Worm (Caenorhabditis elegans) whole organism, L4 larva: ENCODE measurements around the gene madf-5.
A peak's percentile ranks its signal among the peaks of the same experiment; 100 is the strongest.

ENCODE experiments used
- D1046.2 ChIP-seq: fragments of 200-800 bp; sonication (Bioruptor generic); IDR thresholded peaks from 2 replicates; pipeline ENCODE4 v1.3.6; 2022; ENCODE audit warnings: missing genetic modification characterization, missing compliant biosample characterization
- F26F4.8 ChIP-seq: fragments of 200-800 bp; sonication (Bioruptor generic); conservative IDR thresholded peaks from 2 replicates; pipeline ENCODE4 v1.3.6; 2022; ENCODE audit warnings: missing genetic modification characterization, missing compliant biosample characterization
- F37D6.2 ChIP-seq: sonication (generic microtip); optimal IDR thresholded peaks from 2 replicates; lab custom pipeline; 2016; ENCODE audit warnings: mild to moderate bottlenecking, missing genetic modification characterization, missing compliant biosample characterization
- T20F7.1 ChIP-seq: fragments of 200-800 bp; sonication (Bioruptor generic); optimal IDR thresholded peaks from 2 replicates; lab custom pipeline; 2018; ENCODE audit warnings: mild to moderate bottlenecking, missing genetic modification characterization, missing compliant biosample characterization
- Y105C5A.15 ChIP-seq: fragments of 200-800 bp; sonication (Bioruptor generic); IDR thresholded peaks from 2 replicates; pipeline ENCODE4 v1.3.6; 2022; ENCODE audit warnings: missing genetic modification characterization, missing compliant biosample characterization
- Y5F2A.4 ChIP-seq: fragments of 200-800 bp; sonication (Bioruptor generic); optimal IDR thresholded peaks from 2 replicates; lab custom pipeline; 2018; ENCODE audit warnings: mild to moderate bottlenecking, missing genetic modification characterization, missing compliant biosample characterization
- ZK546.5 ChIP-seq, 2 experiments: sonication (generic microtip); optimal IDR thresholded peaks; 2 replicates each; lab custom pipeline; 2017; ENCODE audit warnings: missing biosample characterization in 2 of 2, missing genetic modification characterization in 2 of 2
- arid-1 ChIP-seq: fragments of 200-800 bp; sonication (Bioruptor generic); conservative IDR thresholded peaks from 2 replicates; pipeline ENCODE4 v1.3.6; 2022; ENCODE audit warnings: missing genetic modification reagents, missing genetic modification characterization, missing compliant biosample characterization
- ceh-20 ChIP-seq: fragments of 200-800 bp; sonication (Bioruptor generic); IDR thresholded peaks from 2 replicates; pipeline ENCODE4 v1.3.6; 2022; ENCODE audit warnings: missing genetic modification reagents, missing genetic modification characterization, missing compliant biosample characterization
- ceh-62 ChIP-seq: sonication (generic microtip); optimal IDR thresholded peaks from 2 replicates; lab custom pipeline; 2017; ENCODE audit warnings: missing biosample characterization, missing genetic modification characterization
- cey-2 ChIP-seq: sonication (generic microtip); optimal IDR thresholded peaks from 3 replicates; lab custom pipeline; 2017; ENCODE audit warnings: missing genetic modification characterization, mild to moderate bottlenecking, missing compliant biosample characterization, antibody characterized with exemption, borderline replicate concordance; ENCODE audit not compliant: insufficient read depth
- daf-16 ChIP-seq, 3 experiments: sonication (generic microtip); optimal IDR thresholded peaks; 2 replicates each; lab custom pipeline; 2016 to 2017; ENCODE audit warnings: missing genetic modification characterization in 3 of 3, missing genetic modification reagents in 3 of 3, mild to moderate bottlenecking in 2 of 3, missing compliant biosample characterization in 2 of 3, missing biosample characterization in 1 of 3, moderate library complexity in 1 of 3
- dmd-8 ChIP-seq: fragments of 200-800 bp; sonication (Bioruptor generic); IDR thresholded peaks from 2 replicates; pipeline ENCODE4 v1.3.6; 2022; ENCODE audit warnings: missing genetic modification characterization, missing compliant biosample characterization
- dmd-9 ChIP-seq: fragments of 200-800 bp; sonication (Bioruptor generic); IDR thresholded peaks from 2 replicates; pipeline ENCODE4 v1.3.6; 2022; ENCODE audit warnings: missing genetic modification reagents, missing genetic modification characterization, missing compliant biosample characterization
- dpl-1 ChIP-seq: fragments of 150-350 bp; optimal IDR thresholded peaks from 2 replicates; lab custom pipeline; 2014; ENCODE audit warnings: missing biosample characterization, missing genetic modification reagents, missing genetic modification characterization
- duxl-1 ChIP-seq: sonication (generic microtip); optimal IDR thresholded peaks from 2 replicates; lab custom pipeline; 2016; ENCODE audit warnings: mild to moderate bottlenecking, missing genetic modification characterization, moderate library complexity, missing compliant biosample characterization; ENCODE audit not compliant: poor library complexity
- dve-1 ChIP-seq: sonication (generic microtip); optimal IDR thresholded peaks from 2 replicates; lab custom pipeline; 2017; ENCODE audit warnings: antibody characterized with exemption, mild to moderate bottlenecking, missing genetic modification characterization, missing compliant biosample characterization; ENCODE audit not compliant: insufficient read depth
- gei-8 ChIP-seq: fragments of 200-800 bp; sonication (Bioruptor generic); optimal IDR thresholded peaks from 2 replicates; lab custom pipeline; 2018; ENCODE audit warnings: mild to moderate bottlenecking, missing genetic modification characterization, missing compliant biosample characterization
- hif-1 ChIP-seq, 2 experiments: sonication (generic microtip); optimal IDR thresholded peaks; 2 replicates each; lab custom pipeline; 2016 to 2017; ENCODE audit warnings: missing compliant biosample characterization in 2 of 2, missing genetic modification characterization in 2 of 2, missing genetic modification reagents in 2 of 2, missing genotype in 2 of 2, mild to moderate bottlenecking in 1 of 2
- hlh-11 ChIP-seq: fragments of 200-800 bp; sonication (Bioruptor generic); optimal IDR thresholded peaks from 2 replicates; lab custom pipeline; 2018; ENCODE audit warnings: mild to moderate bottlenecking, missing genetic modification characterization, missing compliant biosample characterization
- hmg-1.1 ChIP-seq: fragments of 200-800 bp; sonication (Bioruptor generic); IDR thresholded peaks from 2 replicates; pipeline ENCODE4 v1.3.6; 2022; ENCODE audit warnings: missing genetic modification reagents, missing genetic modification characterization, missing compliant biosample characterization
- lin-1 ChIP-seq: fragments of 200-800 bp; sonication (Bioruptor generic); IDR thresholded peaks from 2 replicates; pipeline ENCODE4 v1.3.6; 2022; ENCODE audit warnings: missing genetic modification reagents, missing genetic modification characterization, missing compliant biosample characterization
- lin-15B ChIP-seq: fragments of 150-350 bp; sonication (generic microtip); optimal IDR thresholded peaks from 3 replicates; lab custom pipeline; 2014; ENCODE audit warnings: missing biosample characterization, missing genetic modification characterization
- lin-38 ChIP-seq: fragments of 200-800 bp; sonication (Bioruptor generic); IDR thresholded peaks from 2 replicates; pipeline ENCODE4 v1.3.6; 2022; ENCODE audit warnings: missing genetic modification reagents, missing genetic modification characterization, missing compliant biosample characterization
- lin-39 ChIP-seq: fragments of 150-350 bp; optimal IDR thresholded peaks from 2 replicates; lab custom pipeline; 2014; ENCODE audit warnings: missing biosample characterization, missing genetic modification reagents, missing genetic modification characterization
- lsy-2 ChIP-seq, 2 experiments: fragments of 150-350 bp in 1 of 2; sonication (generic microtip) in 1 of 2; optimal IDR thresholded peaks; 2 replicates each; lab custom pipeline; 2014 to 2017; ENCODE audit warnings: missing biosample characterization in 2 of 2, missing genetic modification characterization in 2 of 2
- madf-5 ChIP-seq, 2 experiments: fragments of 200-800 bp; sonication (Bioruptor generic); IDR thresholded peaks; 2 replicates each; pipeline ENCODE4 v1.3.6; 2022; ENCODE audit warnings: missing compliant biosample characterization in 2 of 2, missing genetic modification characterization in 2 of 2
- mes-2 ChIP-seq: sonication (generic microtip); optimal IDR thresholded peaks from 2 replicates; lab custom pipeline; 2016; ENCODE audit warnings: missing genotype, mild to moderate bottlenecking, missing genetic modification characterization, missing compliant biosample characterization; ENCODE audit not compliant: poor library complexity, severe bottlenecking
- mxl-2 ChIP-seq: fragments of 200-800 bp; sonication (Bioruptor generic); conservative IDR thresholded peaks from 2 replicates; pipeline ENCODE4 v1.3.6; 2022; ENCODE audit warnings: missing genetic modification reagents, missing genetic modification characterization, missing compliant biosample characterization
- mxl-3 ChIP-seq: fragments of 200-800 bp; sonication (Bioruptor generic); optimal IDR thresholded peaks from 2 replicates; lab custom pipeline; 2018; ENCODE audit warnings: mild to moderate bottlenecking, missing genetic modification characterization, missing compliant biosample characterization
- nhr-28 ChIP-seq: fragments of 150-350 bp; optimal IDR thresholded peaks from 2 replicates; lab custom pipeline; 2014; ENCODE audit warnings: missing biosample characterization, missing genetic modification characterization
- nhr-48 ChIP-seq: sonication (generic microtip); optimal IDR thresholded peaks from 2 replicates; lab custom pipeline; 2016; ENCODE audit warnings: mild to moderate bottlenecking, missing genetic modification characterization, missing compliant biosample characterization
- nhr-6 ChIP-seq: fragments of 150-350 bp; optimal IDR thresholded peaks from 2 replicates; lab custom pipeline; 2014; ENCODE audit warnings: missing biosample characterization, missing genetic modification characterization
- nhr-77 ChIP-seq: fragments of 150-350 bp; optimal IDR thresholded peaks from 2 replicates; lab custom pipeline; 2014; ENCODE audit warnings: missing biosample characterization, missing genetic modification characterization
- pha-4 ChIP-seq, 2 experiments: fragments of 150-350 bp in 1 of 2; fragments of 200-800 bp in 1 of 2; sonication (Bioruptor generic) in 1 of 2; IDR thresholded peaks in 1 of 2; optimal IDR thresholded peaks in 1 of 2; 2 replicates each; pipeline versions ENCODE4 v1.3.6 to Lab custom; 2014 to 2022; ENCODE audit warnings: missing genetic modification characterization in 2 of 2, missing genetic modification reagents in 2 of 2, missing biosample characterization in 1 of 2, missing compliant biosample characterization in 1 of 2
- pqm-1 ChIP-seq: sonication (generic microtip); optimal IDR thresholded peaks from 2 replicates; lab custom pipeline; 2017; ENCODE audit warnings: missing biosample characterization, missing genetic modification characterization
- rbr-2 ChIP-seq: sonication (generic microtip); optimal IDR thresholded peaks from 2 replicates; lab custom pipeline; 2016; ENCODE audit warnings: missing genotype, missing genetic modification characterization, missing compliant biosample characterization
- saeg-2 ChIP-seq: fragments of 200-800 bp; sonication (Bioruptor generic); IDR thresholded peaks from 2 replicates; pipeline ENCODE4 v1.3.6; 2022; ENCODE audit warnings: missing genetic modification reagents, missing genetic modification characterization, missing compliant biosample characterization
- sdz-12 ChIP-seq: fragments of 200-800 bp; sonication (Bioruptor generic); optimal IDR thresholded peaks from 2 replicates; lab custom pipeline; 2018; ENCODE audit warnings: mild to moderate bottlenecking, missing genetic modification characterization, missing compliant biosample characterization
- snpc-1.2 ChIP-seq: fragments of 200-800 bp; sonication (Bioruptor generic); IDR thresholded peaks from 2 replicates; pipeline ENCODE4 v1.3.6; 2022; ENCODE audit warnings: missing genetic modification reagents, missing genetic modification characterization, missing compliant biosample characterization
- spr-1 ChIP-seq: sonication (generic microtip); optimal IDR thresholded peaks from 2 replicates; lab custom pipeline; 2016; ENCODE audit warnings: mild to moderate bottlenecking, missing genetic modification characterization, missing compliant biosample characterization
- unc-130 ChIP-seq: sonication (generic microtip); optimal IDR thresholded peaks from 2 replicates; lab custom pipeline; 2016; ENCODE audit warnings: missing genetic modification reagents, missing genetic modification characterization, missing compliant biosample characterization
- unc-62 ChIP-seq, 3 experiments: fragments of 150-350 bp in 1 of 3; sonication (generic microtip); optimal IDR thresholded peaks in 2 of 3; peaks in 1 of 3; 1 replicate in 1 of 3; 2 replicates in 2 of 3; lab custom pipeline; 2014 to 2017; ENCODE audit warnings: missing biosample characterization in 3 of 3, missing genetic modification characterization in 3 of 3, missing genetic modification reagents in 3 of 3, missing genotype in 1 of 3
- vab-7 ChIP-seq: fragments of 200-800 bp; sonication (Bioruptor generic); IDR thresholded peaks from 2 replicates; pipeline ENCODE4 v1.3.6; 2022; ENCODE audit warnings: missing genetic modification reagents, missing genetic modification characterization, missing compliant biosample characterization
- zfp-3 ChIP-seq: fragments of 200-800 bp; sonication (Bioruptor generic); conservative IDR thresholded peaks from 2 replicates; pipeline ENCODE4 v1.3.6; 2022; ENCODE audit warnings: missing genetic modification reagents, missing genetic modification characterization, missing compliant biosample characterization

madf-5 gene

ce11 chrII:14527104-14527503 lies 46.3 kb upstream of the madf-5 start:
- TF ChIP-seq lsy-2 (tag; optimal IDR thresholded peaks at IDR 0.05; lab: Kevin White, UChicago) = no peak
- peak in 1 of 2 experiments; percentile 90 for TF ChIP-seq unc-62 (GFP tag; optimal IDR thresholded peaks at IDR 0.05 in 1 of 2; lab: Kevin White, UChicago)
- TF ChIP-seq unc-62 (tag; optimal IDR thresholded peaks at IDR 0.05; lab: Kevin White, UChicago) = no peak
- TF ChIP-seq, all 104 proteins: peak for 1

- no peak for TF ChIP-seq lin-39 (tag; lab: Kevin White, UChicago)
- TF ChIP-seq vab-7 = peak; percentile 59; the same call in 1 of the 2 replicates
- no peak for TF ChIP-seq snpc-1.2
- TF ChIP-seq Y105C5A.15 (GFP tag; lab: Robert Waterston, UW) = no peak
- no peak for TF ChIP-seq mxl-2
- peak in 1 of 2 experiments; percentile 86 for TF ChIP-seq hif-1 (tag; optimal IDR thresholded peaks at IDR 0.05; lab: Kevin White, UChicago)
- peak; percentile 58 for TF ChIP-seq dve-1 (tag; lab: Kevin White, UChicago)
- TF ChIP-seq nhr-77 (tag; lab: Kevin White, UChicago) = peak; percentile 94
- peak; percentile 63 for TF ChIP-seq rbr-2 (tag; lab: Kevin White, UChicago)
- TF ChIP-seq F26F4.8 (GFP tag; lab: Robert Waterston, UW) = no peak
- TF ChIP-seq lsy-2 (tag; optimal IDR thresholded peaks at IDR 0.05; lab: Kevin White, UChicago) = peak; percentile 86 to 98
- no peak for TF ChIP-seq arid-1 (GFP tag; lab: Robert Waterston, UW)
- peak; percentile 36 for TF ChIP-seq spr-1 (tag; lab: Kevin White, UChicago)
- TF ChIP-seq mxl-3 (GFP tag; lab: Kevin White, UChicago) = no peak
- peak; percentile 55 for TF ChIP-seq pqm-1 (tag; lab: Kevin White, UChicago)
- no peak for TF ChIP-seq saeg-2
- TF ChIP-seq nhr-48 (tag; lab: Kevin White, UChicago) = no peak
- peak; percentile 61 for TF ChIP-seq dpl-1 (GFP tag; lab: Kevin White, UChicago)
- no peak for TF ChIP-seq madf-5 (GFP tag; IDR thresholded peaks at IDR 0.05; lab: Robert Waterston, UW)
- TF ChIP-seq F37D6.2 = peak; percentile 22
- no peak for TF ChIP-seq ceh-62 (tag; lab: Kevin White, UChicago)
- TF ChIP-seq dmd-8 (GFP tag; lab: Robert Waterston, UW) = no peak
- TF ChIP-seq lin-1 (GFP tag; lab: Robert Waterston, UW) = no peak
- TF ChIP-seq nhr-28 (tag; lab: Kevin White, UChicago) = peak; percentile 48
- no peak for TF ChIP-seq duxl-1 (tag; lab: Kevin White, UChicago)
- TF ChIP-seq nhr-6 = peak; percentile 29
- TF ChIP-seq unc-130 = peak; percentile 88
- no peak for TF ChIP-seq T20F7.1
- TF ChIP-seq lin-15B = no peak
- no peak for TF ChIP-seq zfp-3
- TF ChIP-seq hlh-11 (tag; lab: Kevin White, UChicago) = peak; percentile 28
- peak; percentile 53; the same call in 1 of the 2 replicates for TF ChIP-seq hmg-1.1 (GFP tag; lab: Robert Waterston, UW)
- TF ChIP-seq ceh-20 (GFP tag; lab: Robert Waterston, UW) = 0 out of 2 replicates have a peak, but pooled peaks have one; percentile 16
- no peak for TF ChIP-seq dmd-9
- peak; percentile 87 for TF ChIP-seq mes-2 (tag; lab: Kevin White, UChicago)
- peak; percentile 10; the same call in 1 of the 2 replicates for TF ChIP-seq pha-4 (GFP tag; IDR thresholded peaks at IDR 0.05; lab: Robert Waterston, UW)
- TF ChIP-seq pha-4 (tag; optimal IDR thresholded peaks at IDR 0.05; lab: Kevin White, UChicago) = peak; percentile 49
- TF ChIP-seq D1046.2 = no peak
- TF ChIP-seq ZK546.5 (tag; optimal IDR thresholded peaks at IDR 0.05; lab: Kevin White, UChicago) = no peak
- no peak for TF ChIP-seq sdz-12 (GFP tag; lab: Kevin White, UChicago)
- TF ChIP-seq Y5F2A.4 = no peak
- peak; percentile 54 for TF ChIP-seq lin-38 (GFP tag; lab: Robert Waterston, UW)
- TF ChIP-seq cey-2 = no peak
- TF ChIP-seq gei-8 (GFP tag; lab: Kevin White, UChicago) = no peak
- no peak for TF ChIP-seq daf-16 (GFP tag; optimal IDR thresholded peaks at IDR 0.05; lab: Kevin White, UChicago)
- TF ChIP-seq daf-16 (tag; optimal IDR thresholded peaks at IDR 0.05; lab: Kevin White, UChicago) = peak; percentile 90
Measured at ce11 chrII:14528233-14528802, 45.1 kb upstream of the madf-5 start, which contains the start of the genes F57C2.5 and spat-1. TSS of gene F57C2.5 (minus strand) at chrII:14528239. TSS of gene spat-1 (plus strand) at chrII:14528752.
